Worm (Caenorhabditis elegans) whole organism, late embryonic: ENCODE measurements around the gene fbxa-194.

Experiments
- nfya-1 ChIP-seq: sonication (generic microtip); optimal IDR thresholded peaks from 2 replicates; lab custom pipeline; 2017; ENCODE audit warnings: missing genetic modification characterization, mild to moderate bottlenecking, missing compliant biosample characterization, antibody characterized with exemption, moderate library complexity
- unc-55 ChIP-seq: sonication (generic microtip); optimal IDR thresholded peaks from 2 replicates; lab custom pipeline; 2017; ENCODE audit warnings: missing biosample characterization, missing genetic modification reagents, missing genetic modification characterization

DNA sequence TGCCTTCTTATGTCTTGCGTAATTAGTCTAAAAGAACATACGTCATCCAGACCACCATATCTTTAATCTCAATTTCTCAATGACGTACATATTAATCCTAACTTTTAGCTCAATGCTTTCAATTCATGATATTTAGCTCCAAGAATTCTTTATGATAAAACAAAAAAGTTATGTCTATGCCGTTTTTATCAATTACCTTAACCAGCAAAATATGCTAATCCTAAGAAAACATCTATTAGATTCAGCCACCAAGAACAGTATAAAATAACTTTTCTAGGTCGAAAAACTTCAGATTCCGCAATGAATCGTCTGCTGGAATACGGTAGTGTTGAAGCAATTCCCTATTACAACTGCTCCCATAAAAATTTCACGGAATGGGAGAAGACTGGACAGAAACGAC lies 5.3 kb upstream of the fbxa-194 start, which contains the start of gene srt-45:
- TF ChIP-seq unc-55 (GFP tag; lab: Kevin White, UChicago), result no peak
- TF ChIP-seq nfya-1, result no peak
